Fruit fly (Drosophila melanogaster): ENCODE measurements around the gene stas.

Gene stas

dm6 chrX:17599330-17599729 is 28.4 kb downstream of the stas start, which contains the start of gene X11L (continued):
- TF ChIP-seq dl (GFP tag; optimal IDR thresholded peaks at IDR 0.05; ENCODE audit: insufficient read depth in 1 of 2, partially characterized antibody in 2 of 2): no peak
- TF ChIP-seq psq (GFP tag; optimal IDR thresholded peaks at IDR 0.05): peak; percentile 72
- TF ChIP-seq CG9705 (GFP tag; optimal IDR thresholded peaks at IDR 0.05): peak; percentile 25
- no peak for TF ChIP-seq Hr78 (GFP tag; optimal IDR thresholded peaks at IDR 0.05)
- TF ChIP-seq ey (GFP tag; optimal IDR thresholded peaks at IDR 0.05): peak; percentile 86
- TF ChIP-seq Dif (GFP tag; optimal IDR thresholded peaks at IDR 0.05; ENCODE audit: partially characterized antibody): no peak

dm6 chrX:17597622-17598021 is 30.1 kb downstream of the stas start:
- TF ChIP-seq woc (GFP tag; optimal IDR thresholded peaks at IDR 0.05): no peak
- TF ChIP-seq CG9705 (GFP tag; optimal IDR thresholded peaks at IDR 0.05): no peak
- peak; percentile 94 for TF ChIP-seq Dfd (GFP tag; optimal IDR thresholded peaks at IDR 0.05)
- TF ChIP-seq pan (optimal IDR thresholded peaks at IDR 0.05): no peak

- TF ChIP-seq Sp1 (GFP tag; optimal IDR thresholded peaks at IDR 0.05): peak; percentile 80
- peak; percentile 55 for TF ChIP-seq Rel (GFP tag; optimal IDR thresholded peaks at IDR 0.05)
- peak; percentile 30 for TF ChIP-seq Rel (tag; optimal IDR thresholded peaks at IDR 0.05)
- no peak for TF ChIP-seq jim (GFP tag; optimal IDR thresholded peaks at IDR 0.05)
- no peak for TF ChIP-seq CG9705 (GFP tag; optimal IDR thresholded peaks at IDR 0.05)
- no peak for TF ChIP-seq Hr78 (GFP tag; optimal IDR thresholded peaks at IDR 0.05)
- TF ChIP-seq psq (GFP tag; optimal IDR thresholded peaks at IDR 0.05): peak; percentile 80
- TF ChIP-seq Mio (GFP tag; optimal IDR thresholded peaks at IDR 0.05): no peak
- TF ChIP-seq OdsH (GFP tag; optimal IDR thresholded peaks at IDR 0.05): peak; percentile 87
- peak; percentile 76 for TF ChIP-seq sv (GFP tag; optimal IDR thresholded peaks at IDR 0.05)
- TF ChIP-seq tai (GFP tag; optimal IDR thresholded peaks at IDR 0.05): no peak
- peak; percentile 85 for TF ChIP-seq HLH106 (tag; optimal IDR thresholded peaks at IDR 0.05)
- peak in 1 of 2 experiments; percentile 88 for TF ChIP-seq foxo (GFP tag; optimal IDR thresholded peaks at IDR 0.05)
- peak; percentile 82 for TF ChIP-seq Hnf4 (GFP tag; optimal IDR thresholded peaks at IDR 0.05)
- TF ChIP-seq lola (GFP tag; optimal IDR thresholded peaks at IDR 0.05): no peak
- peak; percentile 73 for TF ChIP-seq dmrt93B (GFP tag; optimal IDR thresholded peaks at IDR 0.05)
- no peak for TF ChIP-seq Myc (optimal IDR thresholded peaks at IDR 0.05)
- peak; percentile 86 for TF ChIP-seq rgr (GFP tag; optimal IDR thresholded peaks at IDR 0.05)
- TF ChIP-seq Abd-B (GFP tag; optimal IDR thresholded peaks at IDR 0.05): no peak
- TF ChIP-seq usp (GFP tag; optimal IDR thresholded peaks at IDR 0.05): no peak
- TF ChIP-seq dl (GFP tag; optimal IDR thresholded peaks at IDR 0.05; ENCODE audit: insufficient read depth in 1 of 2, partially characterized antibody in 2 of 2): no peak
- TF ChIP-seq brk (GFP tag; optimal IDR thresholded peaks at IDR 0.05): peak; percentile 74
- peak; percentile 14 for TF ChIP-seq CG32264 (GFP tag; optimal IDR thresholded peaks at IDR 0.05)
- TF ChIP-seq Dif (GFP tag; optimal IDR thresholded peaks at IDR 0.05; ENCODE audit: partially characterized antibody): no peak
- TF ChIP-seq h (GFP tag; optimal IDR thresholded peaks at IDR 0.05): peak; percentile 92
- TF ChIP-seq Hr83 (GFP tag; optimal IDR thresholded peaks at IDR 0.05; ENCODE audit: poor library complexity, severe bottlenecking): peak; percentile 32
- no peak for TF ChIP-seq GATAd (GFP tag; optimal IDR thresholded peaks at IDR 0.05)
- TF ChIP-seq br (GFP tag; optimal IDR thresholded peaks at IDR 0.05): peak; percentile 83
- peak; percentile 64 for TF ChIP-seq Jra (GFP tag; optimal IDR thresholded peaks at IDR 0.05)
- peak; percentile 81 for TF ChIP-seq fru (GFP tag; optimal IDR thresholded peaks at IDR 0.05)
- peak; percentile 82 for TF ChIP-seq ey (GFP tag; optimal IDR thresholded peaks at IDR 0.05)
- no peak for TF ChIP-seq N (GFP tag; optimal IDR thresholded peaks at IDR 0.05)
- peak; percentile 78 for TF ChIP-seq sage (GFP tag; optimal IDR thresholded peaks at IDR 0.05)
- TF ChIP-seq dsf (GFP tag; optimal IDR thresholded peaks at IDR 0.05; ENCODE audit: borderline replicate concordance): peak; percentile 49
- TF ChIP-seq Dfd (GFP tag; optimal IDR thresholded peaks at IDR 0.05): no peak
- peak; percentile 69 for TF ChIP-seq woc (GFP tag; optimal IDR thresholded peaks at IDR 0.05)
- TF ChIP-seq pan (optimal IDR thresholded peaks at IDR 0.05): peak; percentile 41
- no peak for TF ChIP-seq Vsx2 (GFP tag; optimal IDR thresholded peaks at IDR 0.05; ENCODE audit: partially characterized antibody)
- no peak for TF ChIP-seq CrebA (GFP tag; optimal IDR thresholded peaks at IDR 0.05; ENCODE audit: borderline replicate concordance)
Observed at dm6 chrX:17595822-17596221, 31.9 kb downstream of the stas start.
